Fruit fly (Drosophila melanogaster) whole organism, pupa: ENCODE data around the gene Aprt.

Experiments
- CG12605 ChIP-seq: fragments of 200-800 bp; sonication (Bioruptor generic); IDR thresholded peaks from 2 replicates; pipeline ENCODE4 v1.3.6; 2022; ENCODE audit warnings: missing biosample characterization, missing genetic modification characterization
- CG13204 ChIP-seq: fragments of 200-800 bp; sonication (Bioruptor generic); optimal IDR thresholded peaks from 2 replicates; lab custom pipeline; 2018; ENCODE audit warnings: missing biosample characterization, mild to moderate bottlenecking, missing genetic modification characterization, moderate library complexity
- Ets98B ChIP-seq: fragments of 200-800 bp; sonication (Bioruptor generic); IDR thresholded peaks from 2 replicates; pipeline ENCODE4 v1.3.6; 2022; ENCODE audit warnings: missing biosample characterization, missing genetic modification characterization

DNA sequence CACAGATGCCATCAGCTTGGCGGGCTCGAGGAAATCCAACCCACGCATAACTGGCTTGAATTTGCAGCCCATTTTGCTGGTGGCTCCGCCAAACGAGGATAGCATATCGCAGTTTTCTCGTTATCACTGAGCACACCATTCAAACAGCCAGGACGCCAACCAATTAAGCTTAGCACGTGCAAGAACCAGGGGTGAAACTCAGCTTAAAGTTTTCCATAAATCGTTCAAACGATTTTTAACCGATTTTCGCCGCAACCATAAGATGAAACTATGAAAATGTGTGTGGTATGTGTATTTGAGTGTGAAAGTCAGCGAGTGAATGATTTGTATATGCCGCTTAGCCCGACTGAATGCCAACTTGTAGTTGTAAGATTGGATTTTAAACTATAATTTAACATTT is 6.1 kb upstream of the Aprt start:
- TF ChIP-seq Ets98B (GFP tag; lab: Robert Waterston, UW) (no peak), CG13204 (GFP tag; lab: Kevin White, UChicago) (no peak), CG12605 (GFP tag; lab: Robert Waterston, UW) (no peak)
